Fruit fly (Drosophila melanogaster) whole organism, prepupa: ENCODE measurements around the gene CG33687.

Experiments
- Blimp-1 ChIP-seq: fragments of 200-800 bp; sonication (Bioruptor generic); optimal IDR thresholded peaks from 3 replicates; lab custom pipeline; 2017; ENCODE audit warnings: missing biosample characterization, missing genetic modification characterization, mild to moderate bottlenecking, moderate library complexity, missing genetic modification reagents
- CG10631 ChIP-seq: fragments of 200-800 bp; sonication (Bioruptor generic); optimal IDR thresholded peaks from 2 replicates; lab custom pipeline; 2016; ENCODE audit warnings: missing biosample characterization, missing genetic modification characterization
- CG11762 ChIP-seq: fragments of 200-800 bp; sonication (Bioruptor generic); optimal IDR thresholded peaks from 3 replicates; lab custom pipeline; 2016; ENCODE audit warnings: missing biosample characterization, missing genetic modification characterization; ENCODE audit not compliant: insufficient read depth
- CG11902 ChIP-seq: fragments of 200-800 bp; sonication (Bioruptor generic); optimal IDR thresholded peaks from 3 replicates; lab custom pipeline; 2016; ENCODE audit warnings: missing biosample characterization, missing genetic modification characterization
- CG15336 ChIP-seq: fragments of 200-800 bp; sonication (Bioruptor generic); IDR thresholded peaks from 2 replicates; pipeline ENCODE4 v1.3.6; 2022; ENCODE audit warnings: missing biosample characterization, missing genetic modification characterization
- CG1621 ChIP-seq: fragments of 200-800 bp; sonication (Bioruptor generic); optimal IDR thresholded peaks from 3 replicates; lab custom pipeline; 2018; ENCODE audit warnings: missing biosample characterization, mild to moderate bottlenecking, missing genetic modification characterization
- CG16779 ChIP-seq: fragments of 200-800 bp; sonication (Bioruptor generic); optimal IDR thresholded peaks from 3 replicates; lab custom pipeline; 2017; ENCODE audit warnings: missing biosample characterization, mild to moderate bottlenecking, missing genetic modification characterization
- CG3032 ChIP-seq: fragments of 200-800 bp; optimal IDR thresholded peaks from 2 replicates; lab custom pipeline; 2019; ENCODE audit warnings: missing biosample characterization, mild to moderate bottlenecking, missing genetic modification characterization, moderate library complexity
- CG31627 ChIP-seq: fragments of 200-800 bp; sonication (Bioruptor generic); optimal IDR thresholded peaks from 3 replicates; lab custom pipeline; 2016; ENCODE audit warnings: missing biosample characterization, missing genetic modification characterization
- CG32006 ChIP-seq: fragments of 200-800 bp; sonication (Bioruptor generic); optimal IDR thresholded peaks from 3 replicates; lab custom pipeline; 2017; ENCODE audit warnings: missing biosample characterization, mild to moderate bottlenecking, missing genetic modification characterization
- CG34406 ChIP-seq: fragments of 200-800 bp; sonication (Bioruptor generic); optimal IDR thresholded peaks from 3 replicates; lab custom pipeline; 2016; ENCODE audit warnings: missing biosample characterization, missing genetic modification characterization
- CG3919 ChIP-seq: fragments of 200-800 bp; sonication (Bioruptor generic); optimal IDR thresholded peaks from 3 replicates; lab custom pipeline; 2016; ENCODE audit warnings: missing biosample characterization, missing genetic modification characterization
- CG4318 ChIP-seq: fragments of 200-800 bp; sonication (Bioruptor generic); optimal IDR thresholded peaks from 3 replicates; lab custom pipeline; 2017; ENCODE audit warnings: missing biosample characterization, mild to moderate bottlenecking, missing genetic modification characterization
- CG6276 ChIP-seq: fragments of 200-800 bp; sonication (Bioruptor generic); optimal IDR thresholded peaks from 2 replicates; lab custom pipeline; 2017; ENCODE audit warnings: missing biosample characterization, mild to moderate bottlenecking, missing genetic modification characterization
- CG6792 ChIP-seq: fragments of 200-800 bp; sonication (Bioruptor generic); optimal IDR thresholded peaks from 3 replicates; lab custom pipeline; 2016; ENCODE audit warnings: missing biosample characterization, missing genetic modification characterization
- CG8119 ChIP-seq: fragments of 200-800 bp; sonication (Bioruptor generic); IDR thresholded peaks from 3 replicates; pipeline ENCODE4 v1.3.6; 2022; ENCODE audit warnings: missing biosample characterization, missing genetic modification characterization
- CG8319 ChIP-seq: fragments of 200-800 bp; sonication (Bioruptor generic); optimal IDR thresholded peaks from 3 replicates; lab custom pipeline; 2016; ENCODE audit warnings: missing biosample characterization, missing genetic modification characterization
- CG8632 ChIP-seq: fragments of 200-800 bp; sonication (Bioruptor generic); optimal IDR thresholded peaks from 3 replicates; lab custom pipeline; 2016; ENCODE audit warnings: missing biosample characterization, missing genetic modification characterization
- Eip78C ChIP-seq: fragments of 200-800 bp; sonication (Bioruptor generic); peaks from one replicate; lab custom pipeline; 2016; ENCODE audit warnings: missing biosample characterization, missing genetic modification characterization
- Eip93F ChIP-seq: fragments of 200-800 bp; sonication (Bioruptor generic); optimal IDR thresholded peaks from 2 replicates; lab custom pipeline; 2016; ENCODE audit warnings: missing biosample characterization, mild to moderate bottlenecking, missing genetic modification characterization
- Ets21C ChIP-seq: fragments of 200-800 bp; sonication (Bioruptor generic); optimal IDR thresholded peaks from 3 replicates; lab custom pipeline; 2016; ENCODE audit warnings: missing biosample characterization, missing genetic modification characterization
- Ets96B ChIP-seq: fragments of 200-800 bp; optimal IDR thresholded peaks from 2 replicates; lab custom pipeline; 2019; ENCODE audit warnings: missing biosample characterization, mild to moderate bottlenecking, missing genetic modification characterization, moderate library complexity
- Gug ChIP-seq: fragments of 200-800 bp; sonication (Bioruptor generic); IDR thresholded peaks from 2 replicates; pipeline ENCODE4 v1.3.6; 2022; ENCODE audit warnings: missing biosample characterization, missing genetic modification characterization
- Hr38 ChIP-seq: sonication (Bioruptor generic); optimal IDR thresholded peaks from 2 replicates; lab custom pipeline; 2016; ENCODE audit warnings: missing biosample characterization, missing genetic modification characterization
- Hr39 ChIP-seq: fragments of 200-800 bp; sonication (Bioruptor generic); optimal IDR thresholded peaks from 2 replicates; lab custom pipeline; 2016; ENCODE audit warnings: missing biosample characterization, missing genetic modification characterization
- Hr4 ChIP-seq: fragments of 200-800 bp; sonication (Bioruptor generic); optimal IDR thresholded peaks from 3 replicates; lab custom pipeline; 2016; ENCODE audit warnings: missing biosample characterization, missing genetic modification characterization
- Lpt ChIP-seq: fragments of 200-800 bp; sonication (Bioruptor generic); optimal IDR thresholded peaks from 3 replicates; lab custom pipeline; 2016; ENCODE audit warnings: missing biosample characterization, missing genetic modification characterization
- OdsH ChIP-seq: fragments of 200-800 bp; sonication (Bioruptor generic); optimal IDR thresholded peaks from 3 replicates; lab custom pipeline; 2016; ENCODE audit warnings: missing biosample characterization, missing genetic modification characterization
- Sox102F ChIP-seq: fragments of 200-800 bp; sonication (Bioruptor generic); optimal IDR thresholded peaks from 2 replicates; lab custom pipeline; 2016; ENCODE audit warnings: missing biosample characterization, mild to moderate bottlenecking, missing genetic modification characterization
- Sox14 ChIP-seq: fragments of 200-800 bp; sonication (Bioruptor generic); optimal IDR thresholded peaks from 3 replicates; lab custom pipeline; 2016; ENCODE audit warnings: missing biosample characterization, missing genetic modification characterization
- acj6 ChIP-seq: fragments of 200-800 bp; sonication (Bioruptor generic); optimal IDR thresholded peaks from 3 replicates; lab custom pipeline; 2016; ENCODE audit warnings: missing biosample characterization, missing genetic modification characterization
- cyc ChIP-seq: fragments of 200-800 bp; sonication (Bioruptor generic); optimal IDR thresholded peaks from 3 replicates; lab custom pipeline; 2016; ENCODE audit warnings: missing biosample characterization, missing genetic modification characterization
- dac ChIP-seq: fragments of 200-800 bp; sonication (Bioruptor generic); optimal IDR thresholded peaks from 2 replicates; lab custom pipeline; 2017; ENCODE audit warnings: missing biosample characterization, mild to moderate bottlenecking, missing genetic modification characterization
- dsx ChIP-seq: fragments of 200-800 bp; optimal IDR thresholded peaks from 3 replicates; lab custom pipeline; 2019; ENCODE audit warnings: missing biosample characterization, mild to moderate bottlenecking, missing genetic modification characterization, moderate library complexity; ENCODE audit not compliant: poor library complexity, severe bottlenecking
- eg ChIP-seq: fragments of 200-800 bp; sonication (Bioruptor generic); IDR thresholded peaks from 3 replicates; pipeline ENCODE4 v1.3.6; 2022; ENCODE audit warnings: missing biosample characterization, missing genetic modification characterization
- fd59A ChIP-seq: fragments of 200-800 bp; sonication (Bioruptor generic); optimal IDR thresholded peaks from 2 replicates; lab custom pipeline; 2017; ENCODE audit warnings: missing biosample characterization, mild to moderate bottlenecking, missing genetic modification characterization, missing genetic modification reagents
- fkh ChIP-seq: fragments of 200-800 bp; sonication (Bioruptor generic); optimal IDR thresholded peaks from 3 replicates; lab custom pipeline; 2017; ENCODE audit warnings: missing biosample characterization, mild to moderate bottlenecking, missing genetic modification characterization, moderate library complexity
- pdm3 ChIP-seq: fragments of 200-800 bp; sonication (Bioruptor generic); optimal IDR thresholded peaks from 3 replicates; lab custom pipeline; 2016; ENCODE audit warnings: missing biosample characterization, missing genetic modification characterization
- salr ChIP-seq, 2 experiments: fragments of 200-800 bp; sonication (Bioruptor generic); optimal IDR thresholded peaks; 3 replicates each; lab custom pipeline; 2016 to 2018; ENCODE audit warnings: missing biosample characterization in 2 of 2, missing genetic modification characterization in 2 of 2, mild to moderate bottlenecking in 1 of 2
- ss ChIP-seq, 2 experiments: fragments of 200-800 bp; sonication (Bioruptor generic); optimal IDR thresholded peaks; 2 replicates in 1 of 2; 3 replicates in 1 of 2; lab custom pipeline; 2017 to 2018; ENCODE audit warnings: mild to moderate bottlenecking in 2 of 2, missing biosample characterization in 2 of 2, missing genetic modification characterization in 2 of 2, moderate library complexity in 1 of 2
- svp ChIP-seq: fragments of 200-800 bp; sonication (Bioruptor generic); peaks from one replicate; lab custom pipeline; 2016; ENCODE audit warnings: missing biosample characterization, missing genetic modification characterization
- vri ChIP-seq: fragments of 200-800 bp; sonication (Bioruptor generic); optimal IDR thresholded peaks from 3 replicates; lab custom pipeline; 2016; ENCODE audit warnings: missing biosample characterization, mild to moderate bottlenecking, missing genetic modification characterization

CG33687 gene

DNA sequence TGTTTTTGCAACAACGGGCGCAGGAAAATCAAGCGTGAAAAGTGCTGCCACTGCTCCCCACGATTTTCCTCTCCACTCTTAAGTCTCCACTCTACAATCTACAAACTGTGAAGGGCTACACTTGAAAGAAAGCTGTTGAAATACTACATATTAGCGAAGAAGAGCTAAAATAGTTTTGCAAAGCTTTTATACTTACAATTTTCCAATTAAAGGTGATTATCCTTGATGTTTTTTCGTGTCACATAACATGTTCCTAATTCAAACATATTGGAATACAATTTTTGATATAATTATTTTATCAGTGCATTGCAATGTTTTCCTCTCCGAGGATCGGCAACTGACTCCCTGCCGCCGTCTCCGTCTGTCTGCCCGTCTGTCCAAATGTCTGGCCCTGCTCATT, 20.3 kb downstream of the CG33687 start (continued):
- TF ChIP-seq dsx (peak; percentile 31), CG32006 (GFP tag; lab: Kevin White, UChicago) (peak; percentile 56), eg (GFP tag; lab: Robert Waterston, UW) (peak; percentile 83), cyc (GFP tag; lab: Kevin White, UChicago) (peak; percentile 21), Eip93F (GFP tag; lab: Kevin White, UChicago) (no peak), Gug (GFP tag; lab: Robert Waterston, UW) (peak; percentile 65), vri (GFP tag; lab: Kevin White, UChicago) (no peak), CG15336 (GFP tag; lab: Robert Waterston, UW) (peak; percentile 84)

DNA sequence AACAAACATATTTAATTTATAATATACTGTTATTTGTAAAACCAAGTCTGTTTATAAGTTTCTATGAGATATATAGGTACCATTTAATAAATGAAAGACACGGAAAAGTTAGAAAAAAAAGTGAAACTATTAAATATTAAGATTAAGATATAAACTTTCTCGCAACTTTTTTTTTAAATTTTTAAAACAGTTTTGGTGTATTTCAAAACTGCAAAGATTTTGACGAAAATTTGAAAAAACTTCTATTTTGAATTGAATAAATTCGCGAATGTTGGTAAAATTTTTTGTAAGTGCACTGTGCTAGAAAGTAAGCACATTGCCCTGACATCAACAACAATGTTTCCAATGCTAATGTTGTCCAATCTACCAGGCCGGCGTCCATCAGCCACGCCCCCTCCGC, 23.6 kb downstream of the CG33687 start:
- TF ChIP-seq CG11762 (GFP tag; lab: Kevin White, UChicago): no peak
- peak in 1 of 2 experiments; percentile 7 for TF ChIP-seq salr (GFP tag; optimal IDR thresholded peaks at IDR 0.05; lab: Kevin White, UChicago)
- no peak for TF ChIP-seq vri (GFP tag; lab: Kevin White, UChicago)
- 0 out of 3 replicates have a peak, but pooled peaks have one; percentile 30 for TF ChIP-seq CG8119 (GFP tag; lab: Robert Waterston, UW)
- peak; percentile 6 for TF ChIP-seq CG6276 (GFP tag; lab: Kevin White, UChicago)
- TF ChIP-seq Ets96B: no peak
- TF ChIP-seq Eip78C: peak; percentile 63
- peak; percentile 32 for TF ChIP-seq CG4318 (GFP tag; lab: Kevin White, UChicago)
- no peak for TF ChIP-seq fkh (GFP tag; lab: Kevin White, UChicago)
- peak; percentile 1 for TF ChIP-seq Lpt (GFP tag; lab: Kevin White, UChicago)
- no peak for TF ChIP-seq CG11902 (GFP tag; lab: Kevin White, UChicago)
- no peak for TF ChIP-seq CG16779
- TF ChIP-seq CG32006 (GFP tag; lab: Kevin White, UChicago): peak; percentile 47
- TF ChIP-seq Sox102F: no peak
- peak; percentile 7 for TF ChIP-seq CG3919
- TF ChIP-seq Hr4 (GFP tag; lab: Kevin White, UChicago): peak; percentile 8

DNA sequence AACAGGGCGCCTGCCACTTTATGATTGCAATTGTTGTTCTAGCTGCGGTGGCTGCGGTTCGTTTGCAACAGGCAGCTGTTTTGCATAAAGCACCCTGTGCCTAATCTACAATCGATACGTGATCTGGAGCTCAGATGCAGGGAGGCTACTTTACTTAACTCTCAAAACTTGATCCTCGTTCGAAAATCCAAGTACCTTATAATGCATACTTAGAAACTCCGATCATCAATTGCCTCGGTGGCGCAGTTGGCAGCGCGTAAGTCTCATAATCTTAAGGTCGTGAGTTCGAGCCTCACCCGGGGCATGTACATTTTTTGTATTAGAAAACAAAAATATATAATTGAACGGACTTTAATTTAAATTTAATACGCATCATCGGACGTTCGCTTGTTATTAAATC, 24.1 kb downstream of the CG33687 start:
- TF ChIP-seq Eip78C (peak; percentile 11), svp (GFP tag; lab: Kevin White, UChicago) (peak; percentile 69), dsx (no peak)

DNA sequence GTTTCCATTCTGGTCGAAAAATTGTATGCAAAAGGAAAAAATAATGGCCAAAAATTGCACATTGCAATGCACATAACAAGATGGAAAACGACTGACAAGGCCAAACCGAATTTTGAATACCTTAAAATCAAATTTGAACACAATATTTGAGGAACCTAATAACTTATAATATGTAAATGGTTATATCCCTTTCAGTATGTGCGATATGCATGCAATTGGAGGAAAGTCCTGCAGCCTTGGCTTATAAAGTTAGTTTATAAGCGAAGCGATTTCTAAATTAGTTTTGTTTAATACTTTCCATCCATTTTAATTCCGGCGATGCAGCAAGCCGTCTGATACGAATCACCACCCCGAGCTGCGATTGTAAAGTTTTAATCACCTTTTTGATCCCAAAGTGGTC, 27.5 kb downstream of the CG33687 start:
- TF ChIP-seq CG3032 (tag; lab: Kevin White, UChicago): no peak
- peak; percentile 64 for TF ChIP-seq svp (GFP tag; lab: Kevin White, UChicago)
- TF ChIP-seq pdm3: no peak
- no peak for TF ChIP-seq Ets21C (GFP tag; lab: Kevin White, UChicago)
- peak; percentile 60 for TF ChIP-seq Eip78C
- TF ChIP-seq acj6 (GFP tag; lab: Kevin White, UChicago): no peak
- TF ChIP-seq Sox14 (GFP tag; lab: Kevin White, UChicago): no peak
- no peak for TF ChIP-seq CG34406 (GFP tag; lab: Kevin White, UChicago)

DNA sequence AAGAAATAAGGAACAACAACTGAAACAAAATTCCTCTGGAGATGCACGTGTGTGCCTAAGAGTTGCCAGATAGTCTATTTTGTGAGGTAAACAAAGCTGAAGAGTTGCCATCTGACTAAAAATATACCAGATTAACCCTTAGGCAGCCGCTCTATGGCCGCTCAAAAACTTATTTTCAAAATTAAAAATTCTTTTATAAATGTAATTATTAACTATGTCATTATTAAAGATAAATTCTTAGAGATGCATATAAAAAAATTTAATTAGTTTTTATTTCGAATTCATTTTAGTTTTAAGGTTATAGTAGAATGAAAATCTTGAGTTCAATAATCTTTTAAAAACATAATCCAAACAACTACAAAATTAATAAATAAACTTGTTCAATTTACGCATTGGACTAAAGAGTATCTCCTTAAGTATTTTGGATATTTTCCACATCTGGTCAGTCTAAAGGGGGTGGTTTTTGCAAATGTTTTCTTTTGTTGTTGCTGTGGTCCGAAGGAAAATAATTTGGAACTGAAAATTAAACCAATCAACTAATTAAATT, 31.1 kb downstream of the CG33687 start, which contains the start of gene Tmx3:
Gene Tmx3 (plus strand): TSS at position 442 of the 547 bp plus-strand sequence.
- TF ChIP-seq CG32006 (GFP tag; lab: Kevin White, UChicago): peak; percentile 86
- peak; percentile 89 for TF ChIP-seq OdsH
- peak; percentile 69 for TF ChIP-seq Hr39
- TF ChIP-seq CG11762 (GFP tag; lab: Kevin White, UChicago): peak; percentile 41
- TF ChIP-seq vri (GFP tag; lab: Kevin White, UChicago): no peak
- TF ChIP-seq acj6 (GFP tag; lab: Kevin White, UChicago): peak; percentile 86
- peak; percentile 90 for TF ChIP-seq svp (GFP tag; lab: Kevin White, UChicago)
- peak; percentile 80 for TF ChIP-seq pdm3
- TF ChIP-seq CG3032 (tag; lab: Kevin White, UChicago): peak; percentile 89
- TF ChIP-seq Sox14 (GFP tag; lab: Kevin White, UChicago): peak; percentile 69
- peak; percentile 44 for TF ChIP-seq CG8319 (GFP tag; lab: Kevin White, UChicago)
- TF ChIP-seq dac: peak; percentile 65
- TF ChIP-seq Ets96B: peak; percentile 86
- peak; percentile 52 for TF ChIP-seq fd59A (GFP tag; lab: Kevin White, UChicago)
- TF ChIP-seq ss (GFP tag; optimal IDR thresholded peaks at IDR 0.05; lab: Kevin White, UChicago): peak in 1 of 2 experiments; percentile 67
- peak; percentile 80 for TF ChIP-seq CG8632 (GFP tag; lab: Kevin White, UChicago)
- peak; percentile 74 for TF ChIP-seq CG31627
- peak; percentile 91 for TF ChIP-seq CG10631 (GFP tag; lab: Kevin White, UChicago)
- TF ChIP-seq CG6792: peak; percentile 80
- peak; percentile 42 for TF ChIP-seq Blimp-1 (GFP tag; lab: Kevin White, UChicago)
- TF ChIP-seq CG1621: no peak
- TF ChIP-seq Hr38 (GFP tag; lab: Kevin White, UChicago): no peak
- peak; percentile 55 for TF ChIP-seq CG3919
